Worm (Caenorhabditis elegans) whole organism, young adult: ENCODE data around the gene sgca-1.

Experiments
- B0035.1 ChIP-seq: sonication (generic microtip); optimal IDR thresholded peaks from 2 replicates; lab custom pipeline; 2016; ENCODE audit warnings: missing genetic modification characterization, mild to moderate bottlenecking, missing compliant biosample characterization, missing genotype, missing genetic modification reagents
- B0261.1 ChIP-seq: sonication (generic microtip); optimal IDR thresholded peaks from 2 replicates; lab custom pipeline; 2016; ENCODE audit warnings: mild to moderate bottlenecking, missing genetic modification characterization, moderate library complexity, missing compliant biosample characterization
- C17E4.6 ChIP-seq: fragments of 200-800 bp; sonication (Bioruptor generic); IDR thresholded peaks from 2 replicates; pipeline ENCODE4 v1.3.6; 2022; ENCODE audit warnings: missing genetic modification reagents, missing genetic modification characterization, missing compliant biosample characterization
- F33H1.4 ChIP-seq: fragments of 200-800 bp; sonication (Bioruptor generic); IDR thresholded peaks from 2 replicates; pipeline ENCODE4 v1.3.6; 2022; ENCODE audit warnings: missing genetic modification reagents, missing genetic modification characterization, missing compliant biosample characterization
- F37B4.10 ChIP-seq: fragments of 200-800 bp; sonication (Bioruptor generic); IDR thresholded peaks from 2 replicates; pipeline ENCODE4 v1.3.6; 2022; ENCODE audit warnings: missing genetic modification characterization, missing compliant biosample characterization
- F55B11.4 ChIP-seq: sonication (generic microtip); optimal IDR thresholded peaks from 2 replicates; lab custom pipeline; 2016; ENCODE audit warnings: missing compliant biosample characterization, missing genetic modification characterization, borderline replicate concordance; ENCODE audit not compliant: insufficient read depth
- K12H6.12 ChIP-seq: fragments of 200-800 bp; sonication (Bioruptor generic); optimal IDR thresholded peaks from 2 replicates; lab custom pipeline; 2018; ENCODE audit warnings: mild to moderate bottlenecking, missing genetic modification characterization, missing compliant biosample characterization
- T07F8.4 ChIP-seq: sonication (generic microtip); optimal IDR thresholded peaks from 2 replicates; lab custom pipeline; 2016; ENCODE audit warnings: mild to moderate bottlenecking, missing genetic modification characterization, moderate library complexity, missing compliant biosample characterization
- Y53F4B.3 ChIP-seq: fragments of 200-800 bp; sonication (Bioruptor generic); IDR thresholded peaks from 2 replicates; pipeline ENCODE4 v1.3.6; 2022; ENCODE audit warnings: missing genetic modification reagents, missing genetic modification characterization, missing compliant biosample characterization
- Y79H2A.3 ChIP-seq: fragments of 200-800 bp; sonication (Bioruptor generic); conservative IDR thresholded peaks from 2 replicates; pipeline ENCODE4 v1.3.6; 2022; ENCODE audit warnings: missing genetic modification reagents, missing genetic modification characterization, missing compliant biosample characterization
- ama-1 ChIP-seq, 3 experiments: fragments of 150-350 bp in 1 of 3; sonication (generic microtip) in 2 of 3; optimal IDR thresholded peaks; 2 replicates each; lab custom pipeline; 2014 to 2018; ENCODE audit warnings: missing biosample characterization in 2 of 3, missing genetic modification characterization in 2 of 3, missing genetic modification reagents in 2 of 3
- aptf-2 ChIP-seq: fragments of 200-800 bp; sonication (Bioruptor generic); conservative IDR thresholded peaks from 2 replicates; pipeline ENCODE4 v1.3.6; 2022; ENCODE audit warnings: missing genetic modification reagents, missing genetic modification characterization, missing compliant biosample characterization
- cebp-1 ChIP-seq, 2 experiments: fragments of 200-800 bp in 1 of 2; sonication (Bioruptor generic) in 1 of 2; sonication (generic microtip) in 1 of 2; IDR thresholded peaks in 1 of 2; optimal IDR thresholded peaks in 1 of 2; 2 replicates each; pipeline versions ENCODE4 v1.3.6 to Lab custom; 2017 to 2022; ENCODE audit warnings: missing compliant biosample characterization in 2 of 2, missing genetic modification characterization in 2 of 2, mild to moderate bottlenecking in 1 of 2, missing genetic modification reagents in 1 of 2, moderate library complexity in 1 of 2
- ceh-58 ChIP-seq: fragments of 200-800 bp; sonication (Bioruptor generic); IDR thresholded peaks from 2 replicates; pipeline ENCODE4 v1.3.6; 2022; ENCODE audit warnings: missing genetic modification characterization, missing compliant biosample characterization
- ceh-91 ChIP-seq: fragments of 200-800 bp; sonication (Bioruptor generic); IDR thresholded peaks from 2 replicates; pipeline ENCODE4 v1.3.6; 2022; ENCODE audit warnings: missing genetic modification reagents, missing genetic modification characterization, missing compliant biosample characterization
- chd-7 ChIP-seq: sonication (generic microtip); optimal IDR thresholded peaks from 2 replicates; lab custom pipeline; 2016; ENCODE audit warnings: mild to moderate bottlenecking, missing genetic modification characterization, moderate library complexity, missing compliant biosample characterization
- dox-1 ChIP-seq: fragments of 200-800 bp; sonication (Bioruptor generic); IDR thresholded peaks from 2 replicates; pipeline ENCODE4 v1.3.6; 2022; ENCODE audit warnings: missing genetic modification reagents, missing genetic modification characterization, missing compliant biosample characterization
- ekl-4 ChIP-seq: fragments of 200-800 bp; sonication (Bioruptor generic); IDR thresholded peaks from 2 replicates; pipeline ENCODE4 v1.3.6; 2022; ENCODE audit warnings: missing genetic modification reagents, missing genetic modification characterization, missing compliant biosample characterization
- hsf-1 ChIP-seq: fragments of 200-800 bp; sonication (Bioruptor generic); IDR thresholded peaks from 2 replicates; pipeline ENCODE4 v1.3.6; 2022; ENCODE audit warnings: missing genetic modification reagents, missing genetic modification characterization, missing compliant biosample characterization
- lag-1 ChIP-seq: fragments of 200-800 bp; sonication (Bioruptor generic); IDR thresholded peaks from 2 replicates; pipeline ENCODE4 v1.3.6; 2022; ENCODE audit warnings: missing genetic modification reagents, missing genetic modification characterization, missing compliant biosample characterization
- let-526 ChIP-seq: fragments of 200-800 bp; sonication (Bioruptor generic); IDR thresholded peaks from 2 replicates; pipeline ENCODE4 v1.3.6; 2022; ENCODE audit warnings: missing genetic modification reagents, missing genetic modification characterization, missing compliant biosample characterization
- lin-40 ChIP-seq: sonication (generic microtip); optimal IDR thresholded peaks from 2 replicates; lab custom pipeline; 2016; ENCODE audit warnings: missing genetic modification characterization, mild to moderate bottlenecking, missing compliant biosample characterization, missing genotype, missing genetic modification reagents
- lin-54 ChIP-seq: fragments of 200-800 bp; sonication (Bioruptor generic); optimal IDR thresholded peaks from 2 replicates; lab custom pipeline; 2018; ENCODE audit warnings: mild to moderate bottlenecking, missing genetic modification characterization, missing compliant biosample characterization
- madf-6 ChIP-seq: fragments of 200-800 bp; sonication (Bioruptor generic); IDR thresholded peaks from 2 replicates; pipeline ENCODE4 v1.3.6; 2022; ENCODE audit warnings: missing genetic modification reagents, missing genetic modification characterization, missing compliant biosample characterization
- mcd-1 ChIP-seq: fragments of 200-800 bp; sonication (Bioruptor generic); IDR thresholded peaks from 2 replicates; pipeline ENCODE4 v1.3.6; 2022; ENCODE audit warnings: missing genetic modification reagents, missing genetic modification characterization, missing compliant biosample characterization
- nfya-2 ChIP-seq: fragments of 200-800 bp; sonication (Bioruptor generic); IDR thresholded peaks from 2 replicates; pipeline ENCODE4 v1.3.6; 2022; ENCODE audit warnings: missing genetic modification reagents, missing genetic modification characterization, missing compliant biosample characterization
- nhr-120 ChIP-seq: fragments of 200-800 bp; sonication (Bioruptor generic); IDR thresholded peaks from 2 replicates; pipeline ENCODE4 v1.3.6; 2022; ENCODE audit warnings: missing genetic modification characterization, missing compliant biosample characterization
- nhr-179 ChIP-seq: sonication (generic microtip); optimal IDR thresholded peaks from 2 replicates; lab custom pipeline; 2016; ENCODE audit warnings: mild to moderate bottlenecking, missing genetic modification characterization, missing compliant biosample characterization
- nhr-80 ChIP-seq: sonication (generic microtip); optimal IDR thresholded peaks from 2 replicates; lab custom pipeline; 2016; ENCODE audit warnings: missing genetic modification characterization, missing compliant biosample characterization
- nhr-90 ChIP-seq: sonication (generic microtip); optimal IDR thresholded peaks from 2 replicates; lab custom pipeline; 2016; ENCODE audit warnings: missing genotype, mild to moderate bottlenecking, missing genetic modification characterization, missing compliant biosample characterization
- rcor-1 ChIP-seq: fragments of 200-800 bp; sonication (Bioruptor generic); IDR thresholded peaks from 2 replicates; pipeline ENCODE4 v1.3.6; 2022; ENCODE audit warnings: missing genetic modification reagents, missing genetic modification characterization, missing compliant biosample characterization
- repo-1 ChIP-seq: sonication (generic microtip); optimal IDR thresholded peaks from 2 replicates; lab custom pipeline; 2017; ENCODE audit warnings: mild to moderate bottlenecking, missing genetic modification characterization, missing compliant biosample characterization
- rpc-1 ChIP-seq, 2 experiments: fragments of 150-350 bp in 1 of 2; sonication (generic microtip) in 1 of 2; optimal IDR thresholded peaks; 2 replicates each; lab custom pipeline; 2014 to 2018; ENCODE audit warnings: missing biosample characterization in 1 of 2, missing genetic modification characterization in 1 of 2, missing genetic modification reagents in 1 of 2, missing genotype in 1 of 2
- snpc-3.4 ChIP-seq: sonication (generic microtip); optimal IDR thresholded peaks from 2 replicates; lab custom pipeline; 2017; ENCODE audit warnings: missing genetic modification characterization, mild to moderate bottlenecking, missing compliant biosample characterization, antibody characterized with exemption, moderate library complexity, missing genotype, missing genetic modification reagents
- snpc-4 ChIP-seq, 5 experiments: fragments of 150-350 bp in 1 of 5; sonication (generic microtip) in 4 of 5; optimal IDR thresholded peaks; 2 replicates each; lab custom pipeline; 2014 to 2018; ENCODE audit warnings: missing genetic modification characterization in 5 of 5, missing biosample characterization in 3 of 5, antibody characterized with exemption in 2 of 5, mild to moderate bottlenecking in 2 of 5, missing compliant biosample characterization in 2 of 5, missing genotype in 2 of 5, moderate library complexity in 2 of 5, missing genetic modification reagents in 1 of 5
- somi-1 ChIP-seq: fragments of 200-800 bp; sonication (Bioruptor generic); optimal IDR thresholded peaks from 2 replicates; lab custom pipeline; 2018; ENCODE audit warnings: mild to moderate bottlenecking, missing genetic modification characterization, missing compliant biosample characterization
- tlf-1 ChIP-seq: fragments of 200-800 bp; sonication (Bioruptor generic); optimal IDR thresholded peaks from 2 replicates; lab custom pipeline; 2018; ENCODE audit warnings: mild to moderate bottlenecking, missing genetic modification characterization, missing compliant biosample characterization
- unc-130 ChIP-seq: sonication (generic microtip); optimal IDR thresholded peaks from 2 replicates; lab custom pipeline; 2016; ENCODE audit warnings: missing genetic modification reagents, missing genetic modification characterization, missing compliant biosample characterization
- unc-62 ChIP-seq: fragments of 150-350 bp; optimal IDR thresholded peaks from 2 replicates; lab custom pipeline; 2014; ENCODE audit warnings: missing biosample characterization, missing genetic modification reagents, missing genetic modification characterization
- zfh-2 ChIP-seq: fragments of 200-800 bp; sonication (Bioruptor generic); conservative IDR thresholded peaks from 2 replicates; pipeline ENCODE4 v1.3.6; 2022; ENCODE audit warnings: missing genetic modification reagents, missing genetic modification characterization, missing compliant biosample characterization
- ztf-26 ChIP-seq: sonication (generic microtip); optimal IDR thresholded peaks from 2 replicates; lab custom pipeline; 2017; ENCODE audit warnings: missing genetic modification characterization, missing compliant biosample characterization

Gene sgca-1

DNA sequence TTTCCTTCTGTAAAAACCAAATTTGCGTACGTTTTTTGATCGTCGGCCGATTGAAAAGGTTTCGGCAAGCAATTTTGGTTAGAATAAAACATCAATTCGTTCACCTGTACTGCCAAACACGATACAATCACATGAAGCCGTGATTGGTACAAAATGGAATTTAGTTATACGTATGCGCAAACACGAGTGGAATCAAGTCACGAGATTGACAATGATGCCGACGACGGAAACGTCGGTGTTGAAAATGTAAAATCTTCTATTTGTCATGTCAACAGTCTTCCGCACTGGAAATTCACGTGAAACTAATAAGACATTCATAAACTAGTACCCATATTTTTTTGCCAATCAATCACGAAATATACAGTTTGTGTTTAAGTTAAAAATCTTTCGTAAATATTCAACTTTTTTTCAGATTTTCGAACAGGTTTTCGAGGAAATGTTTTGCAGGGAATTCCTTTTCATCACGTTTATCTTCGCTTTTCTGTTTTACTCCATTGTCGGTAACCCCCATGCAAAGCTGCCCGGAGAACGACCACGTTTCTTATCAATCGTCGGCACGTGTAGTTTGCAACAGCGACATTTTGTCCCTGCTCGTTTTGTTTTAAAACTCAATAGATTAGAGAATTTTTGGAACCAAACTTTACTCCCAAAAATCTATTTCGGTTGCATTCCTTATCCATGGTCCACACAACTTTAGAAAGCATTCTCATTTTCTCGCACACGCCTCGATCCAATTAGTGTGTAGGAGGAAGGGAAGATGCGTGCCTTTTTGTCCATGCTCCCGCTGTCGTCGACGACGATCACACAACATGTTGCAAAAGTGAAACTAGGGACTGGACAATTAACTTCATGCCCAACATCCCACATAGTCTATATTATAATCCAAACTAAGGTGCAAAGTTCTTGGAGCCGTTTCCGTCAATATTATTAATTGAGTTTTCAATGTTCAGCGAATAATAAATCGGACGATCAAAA, 50.0 kb downstream of the sgca-1 start:
- TF ChIP-seq F55B11.4 (no peak), B0035.1 (no peak), lin-40 (tag; lab: Kevin White, UChicago) (peak; percentile 22), somi-1 (GFP tag; lab: Kevin White, UChicago) (peak; percentile 62), nhr-120 (no peak), mcd-1 (0 out of 2 replicates have a peak, but pooled peaks have one; percentile 12), cebp-1 (GFP tag; IDR thresholded peaks at IDR 0.05; lab: Robert Waterston, UW) (no peak), cebp-1 (tag; optimal IDR thresholded peaks at IDR 0.05; lab: Kevin White, UChicago) (peak; percentile 31), F37B4.10 (GFP tag; lab: Robert Waterston, UW) (0 out of 2 replicates have a peak, but pooled peaks have one; percentile 51), ama-1 (optimal IDR thresholded peaks at IDR 0.05; lab: Kevin White, UChicago) (no peak), ama-1 (GFP tag; optimal IDR thresholded peaks at IDR 0.05; lab: Kevin White, UChicago) (no peak), B0261.1 (tag; lab: Kevin White, UChicago) (no peak), dox-1 (0 out of 2 replicates have a peak, but pooled peaks have one; percentile 10), ztf-26 (tag; lab: Kevin White, UChicago) (peak; percentile 51), let-526 (GFP tag; lab: Robert Waterston, UW) (no peak), nhr-80 (tag; lab: Kevin White, UChicago) (peak; percentile 34), C17E4.6 (GFP tag; lab: Robert Waterston, UW) (no peak), repo-1 (tag; lab: Kevin White, UChicago) (peak; percentile 5), T07F8.4 (tag; lab: Kevin White, UChicago) (no peak), rcor-1 (GFP tag; lab: Robert Waterston, UW) (no peak)

DNA sequence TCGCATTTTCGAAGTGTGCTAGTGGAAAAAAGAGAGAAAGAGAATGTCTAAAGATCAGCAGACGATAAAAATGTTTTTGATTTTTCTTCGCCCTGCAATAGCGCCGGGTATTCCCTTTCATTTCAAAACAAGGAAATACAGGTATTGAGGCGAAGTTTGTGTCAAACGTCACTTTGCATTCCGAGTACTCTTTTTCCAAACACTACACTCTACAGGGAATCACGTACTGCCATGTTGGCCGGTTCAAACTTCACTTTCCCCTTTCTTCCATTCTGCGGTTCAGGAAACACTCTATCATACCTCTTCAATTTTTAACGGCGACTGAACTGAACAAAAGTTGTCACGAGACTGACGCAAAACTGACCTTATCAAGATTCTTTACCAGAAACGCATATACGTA, 50.8 kb downstream of the sgca-1 start:
- TF ChIP-seq lin-54 (GFP tag; lab: Kevin White, UChicago) (no peak), Y53F4B.3 (no peak), nfya-2 (GFP tag; lab: Robert Waterston, UW) (no peak), snpc-3.4 (tag; lab: Kevin White, UChicago) (no peak), snpc-4 (GFP tag; optimal IDR thresholded peaks at IDR 0.05; lab: Kevin White, UChicago) (no peak), snpc-4 (tag; optimal IDR thresholded peaks at IDR 0.05; lab: Kevin White, UChicago) (no peak), nhr-90 (tag; lab: Kevin White, UChicago) (no peak), F37B4.10 (GFP tag; lab: Robert Waterston, UW) (no peak), unc-62 (GFP tag; lab: Kevin White, UChicago) (no peak), nhr-120 (no peak), zfh-2 (GFP tag; lab: Robert Waterston, UW) (no peak)

DNA sequence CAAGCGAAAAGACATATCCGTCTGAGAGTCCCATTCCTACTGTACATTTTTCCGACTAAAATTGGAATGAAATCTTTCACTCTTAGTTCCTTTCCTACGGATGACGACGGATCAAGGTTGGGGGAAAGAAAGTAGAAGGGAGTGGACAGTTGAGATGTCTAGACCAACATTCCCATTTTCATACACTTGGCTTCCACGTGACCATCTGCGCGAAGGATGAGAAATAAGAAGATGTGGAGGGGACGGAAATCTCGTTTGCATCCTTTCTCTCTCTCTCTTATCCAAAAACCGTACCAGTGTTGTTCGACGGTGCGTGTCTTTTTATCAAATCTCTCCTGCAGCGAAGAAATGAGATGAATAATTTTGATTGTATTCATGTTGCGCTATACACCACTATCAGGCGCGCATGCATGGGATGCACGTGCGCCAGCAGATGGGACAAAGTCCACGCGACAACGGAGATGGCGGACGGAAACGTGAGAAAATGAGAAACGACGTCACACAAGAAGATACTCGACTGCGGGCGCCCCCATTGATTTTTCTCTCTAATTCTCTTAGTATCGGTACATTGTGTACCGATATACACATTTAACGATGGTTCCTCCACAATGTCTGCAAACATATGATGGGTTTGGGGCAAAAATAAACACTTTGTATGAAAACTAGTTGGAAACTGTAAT, 51.9 kb downstream of the sgca-1 start:
- TF ChIP-seq nhr-179 (tag; lab: Kevin White, UChicago), result no peak
- TF ChIP-seq chd-7 (tag; lab: Kevin White, UChicago), result peak; percentile 92
- TF ChIP-seq aptf-2, result no peak
- TF ChIP-seq hsf-1 (GFP tag; lab: Robert Waterston, UW), result 0 out of 2 replicates have a peak, but pooled peaks have one; percentile 45
- no peak for TF ChIP-seq madf-6
- TF ChIP-seq unc-130, result no peak
- TF ChIP-seq nhr-80 (tag; lab: Kevin White, UChicago), result peak; percentile 77
- no peak for TF ChIP-seq ceh-58 (GFP tag; lab: Robert Waterston, UW)
- TF ChIP-seq ceh-91, result no peak
- 0 out of 2 replicates have a peak, but pooled peaks have one; percentile 38 for TF ChIP-seq Y79H2A.3
- TF ChIP-seq lag-1, result peak; percentile 17; the same call in 1 of the 2 replicates
- TF ChIP-seq repo-1 (tag; lab: Kevin White, UChicago), result peak; percentile 74
- TF ChIP-seq rpc-1 (optimal IDR thresholded peaks at IDR 0.05; lab: Kevin White, UChicago), result no peak
- no peak for TF ChIP-seq rpc-1 (tag; optimal IDR thresholded peaks at IDR 0.05; lab: Kevin White, UChicago)
- TF ChIP-seq K12H6.12, result peak; percentile 63
- TF ChIP-seq tlf-1 (GFP tag; lab: Kevin White, UChicago), result peak; percentile 53
- no peak for TF ChIP-seq Y53F4B.3
- no peak for TF ChIP-seq F33H1.4 (GFP tag; lab: Robert Waterston, UW)
- TF ChIP-seq ekl-4 (GFP tag; lab: Robert Waterston, UW), result peak; percentile 69
